Worm (Caenorhabditis elegans) whole organism, late embryonic: ENCODE measurements around the gene srx-119.

Source experiments
- ceh-6 ChIP-seq: fragments of 200-800 bp; sonication (Bioruptor generic); optimal IDR thresholded peaks from 2 replicates; lab custom pipeline; 2018; ENCODE audit warnings: mild to moderate bottlenecking, missing genetic modification characterization, missing compliant biosample characterization
- elt-2 ChIP-seq: sonication (generic microtip); optimal IDR thresholded peaks from 2 replicates; lab custom pipeline; 2016; ENCODE audit warnings: missing genetic modification reagents, missing genetic modification characterization, missing compliant biosample characterization
- elt-4 ChIP-seq: sonication (generic microtip); optimal IDR thresholded peaks from 2 replicates; lab custom pipeline; 2016; ENCODE audit warnings: missing genetic modification characterization, missing compliant biosample characterization
- fkh-10 ChIP-seq: fragments of 150-350 bp; optimal IDR thresholded peaks from 2 replicates; lab custom pipeline; 2014; ENCODE audit warnings: missing biosample characterization, missing genetic modification reagents, missing genetic modification characterization
- fkh-6 ChIP-seq: sonication (generic microtip); optimal IDR thresholded peaks from 2 replicates; lab custom pipeline; 2016; ENCODE audit warnings: missing genetic modification characterization, missing compliant biosample characterization
- nfya-1 ChIP-seq: sonication (generic microtip); optimal IDR thresholded peaks from 2 replicates; lab custom pipeline; 2017; ENCODE audit warnings: missing genetic modification characterization, mild to moderate bottlenecking, missing compliant biosample characterization, antibody characterized with exemption, moderate library complexity
- nhr-232 ChIP-seq: sonication (generic microtip); optimal IDR thresholded peaks from 2 replicates; lab custom pipeline; 2016; ENCODE audit warnings: missing genetic modification characterization, missing compliant biosample characterization
- pag-3 ChIP-seq: sonication (generic microtip); optimal IDR thresholded peaks from 2 replicates; lab custom pipeline; 2016; ENCODE audit warnings: missing compliant biosample characterization, missing genetic modification characterization, borderline replicate concordance
- pha-2 ChIP-seq: sonication (generic microtip); optimal IDR thresholded peaks from 2 replicates; lab custom pipeline; 2017; ENCODE audit warnings: mild to moderate bottlenecking, missing genetic modification characterization, missing compliant biosample characterization

DNA sequence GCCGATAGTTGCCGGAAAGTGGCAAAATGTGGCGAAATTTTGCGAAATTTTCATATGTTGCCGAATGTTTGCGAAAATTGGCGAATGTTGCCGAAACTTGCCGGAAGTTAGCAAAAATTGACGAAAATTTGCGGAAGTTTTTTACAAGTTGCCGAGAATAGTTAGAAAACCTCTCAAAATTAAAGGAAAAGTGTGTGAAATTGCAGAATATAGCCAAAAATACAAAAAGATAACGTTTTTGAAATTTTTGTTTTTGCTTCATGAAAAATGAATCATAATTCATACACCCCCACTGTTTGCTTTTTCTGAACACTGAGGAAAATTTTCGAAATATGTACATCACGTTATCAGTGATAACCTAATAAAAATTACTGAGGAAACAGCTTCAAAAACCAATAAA is 46.4 kb upstream of the srx-119 start:
- TF ChIP-seq pha-2 (tag; lab: Kevin White, UChicago) (no peak), elt-4 (tag; lab: Kevin White, UChicago) (no peak), fkh-10 (GFP tag; lab: Kevin White, UChicago) (no peak), pag-3 (tag; lab: Kevin White, UChicago) (no peak), nhr-232 (tag; lab: Kevin White, UChicago) (no peak), nfya-1 (no peak), ceh-6 (GFP tag; lab: Kevin White, UChicago) (no peak), fkh-6 (tag; lab: Kevin White, UChicago) (no peak), elt-2 (tag; lab: Kevin White, UChicago) (no peak)
